Fruit fly (Drosophila melanogaster): ENCODE data around the gene AIF.

Gene AIF

dm6 chr2L:2202018-2202852 lies 50.7 kb downstream of the AIF start:
- TF ChIP-seq Myc (optimal IDR thresholded peaks at IDR 0.05) (no peak), insv (optimal IDR thresholded peaks at IDR 0.05) (no peak), Sin3A (optimal IDR thresholded peaks at IDR 0.05) (no peak), psq (optimal IDR thresholded peaks at IDR 0.05) (no peak), h (optimal IDR thresholded peaks at IDR 0.05) (no peak), ttk (optimal IDR thresholded peaks at IDR 0.05) (no peak)

- TF ChIP-seq Sin3A (optimal IDR thresholded peaks at IDR 0.05) (no peak), Myc (optimal IDR thresholded peaks at IDR 0.05) (no peak), h (optimal IDR thresholded peaks at IDR 0.05) (no peak), ttk (optimal IDR thresholded peaks at IDR 0.05) (no peak), psq (optimal IDR thresholded peaks at IDR 0.05) (no peak), insv (optimal IDR thresholded peaks at IDR 0.05) (no peak)
Observed at dm6 chr2L:2202853-2203717, 51.5 kb downstream of the AIF start.

Measured in Kc167 (cell line).